Worm (Caenorhabditis elegans) whole organism, midembryonic: ENCODE data around the gene unc-6.

Experiments used
- T22C8.4 ChIP-seq: fragments of 200-800 bp; sonication (Bioruptor generic); IDR thresholded peaks from 2 replicates; pipeline ENCODE4 v1.3.6; 2022; ENCODE audit warnings: missing genetic modification characterization, missing compliant biosample characterization
- cog-1 ChIP-seq: sonication (generic microtip); optimal IDR thresholded peaks from 2 replicates; lab custom pipeline; 2016; ENCODE audit warnings: missing genetic modification characterization, missing compliant biosample characterization
- flt-1 ChIP-seq: fragments of 200-800 bp; sonication (Bioruptor generic); IDR thresholded peaks from 2 replicates; pipeline ENCODE4 v1.3.6; 2022; ENCODE audit warnings: missing genetic modification characterization, missing compliant biosample characterization
- klf-2 ChIP-seq: fragments of 200-800 bp; sonication (Bioruptor generic); conservative IDR thresholded peaks from 2 replicates; pipeline ENCODE4 v1.3.6; 2022; ENCODE audit warnings: missing genetic modification reagents, missing genetic modification characterization, missing compliant biosample characterization
- ref-1 ChIP-seq: fragments of 200-800 bp; sonication (Bioruptor generic); conservative IDR thresholded peaks from 2 replicates; pipeline ENCODE4 v1.3.6; 2022; ENCODE audit warnings: missing genetic modification reagents, missing genetic modification characterization, missing compliant biosample characterization
- ztf-29 ChIP-seq: fragments of 200-800 bp; sonication (Bioruptor generic); IDR thresholded peaks from 2 replicates; pipeline ENCODE4 v1.3.6; 2022; ENCODE audit warnings: missing genetic modification reagents, missing genetic modification characterization, missing compliant biosample characterization

DNA sequence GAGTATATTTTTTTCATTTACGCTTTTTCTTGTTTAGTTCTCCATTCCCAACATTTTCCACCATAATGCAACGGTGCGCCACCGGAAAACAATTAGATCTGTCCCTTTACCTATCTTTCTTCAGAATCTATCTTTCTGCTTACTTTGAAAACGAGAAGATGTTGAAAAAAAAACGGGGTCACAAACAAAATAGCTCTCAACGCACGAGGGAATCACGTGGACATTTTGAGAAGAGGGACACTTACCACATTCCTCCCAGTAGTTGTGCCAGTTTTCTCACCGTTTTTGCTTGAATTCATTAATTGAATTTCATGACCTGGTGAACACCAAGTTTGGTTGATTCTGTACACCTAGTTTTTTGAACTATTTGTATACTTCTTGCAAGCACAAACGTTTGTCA is 26.7 kb downstream of the unc-6 start:
- no peak for TF ChIP-seq ref-1
- TF ChIP-seq ztf-29 (GFP tag; lab: Robert Waterston, UW) = no peak
- TF ChIP-seq flt-1 = no peak
- no peak for TF ChIP-seq klf-2 (GFP tag; lab: Robert Waterston, UW)
- TF ChIP-seq cog-1 (tag; lab: Kevin White, UChicago) = no peak
- no peak for TF ChIP-seq T22C8.4 (GFP tag; lab: Robert Waterston, UW)
